Fruit fly (Drosophila melanogaster) whole organism, embryonic: ENCODE results near the gene CG18586.

ENCODE experiments used
- Abd-B ChIP-seq: fragments of 200-800 bp; sonication (Bioruptor generic); optimal IDR thresholded peaks from 2 replicates; lab custom pipeline; 2018; ENCODE audit warnings: missing biosample characterization, mild to moderate bottlenecking, missing genetic modification characterization, moderate library complexity
- CG10147 ChIP-seq: fragments of 200-800 bp; sonication (Bioruptor generic); optimal IDR thresholded peaks from 2 replicates; lab custom pipeline; 2019; ENCODE audit warnings: missing biosample characterization, mild to moderate bottlenecking, missing genetic modification characterization, moderate library complexity
- CG10543 ChIP-seq: fragments of 200-800 bp; sonication (Bioruptor generic); optimal IDR thresholded peaks from 3 replicates; lab custom pipeline; 2017; ENCODE audit warnings: missing biosample characterization, mild to moderate bottlenecking, missing genetic modification characterization, moderate library complexity
- CG10654 ChIP-seq: fragments of 200-800 bp; sonication (Bioruptor generic); optimal IDR thresholded peaks from 2 replicates; lab custom pipeline; 2016; ENCODE audit warnings: missing biosample characterization, missing genetic modification characterization
- CG11247 ChIP-seq: fragments of 200-800 bp; sonication (Bioruptor generic); IDR thresholded peaks from 2 replicates; pipeline ENCODE4 v1.3.6; 2022; ENCODE audit warnings: missing biosample characterization, missing genetic modification characterization
- CG11723 ChIP-seq: fragments of 200-800 bp; sonication (Bioruptor generic); optimal IDR thresholded peaks from 2 replicates; lab custom pipeline; 2017; ENCODE audit warnings: missing biosample characterization, mild to moderate bottlenecking, missing genetic modification characterization
- CG12219 ChIP-seq: fragments of 200-800 bp; sonication (Bioruptor generic); optimal IDR thresholded peaks from 3 replicates; lab custom pipeline; 2018; ENCODE audit warnings: missing biosample characterization, mild to moderate bottlenecking, missing genetic modification characterization
- CG12659 ChIP-seq: fragments of 200-800 bp; sonication (Bioruptor generic); optimal IDR thresholded peaks from 3 replicates; lab custom pipeline; 2017; ENCODE audit warnings: mild to moderate bottlenecking, missing biosample characterization, missing genetic modification reagents, missing genetic modification characterization
- CG14014 ChIP-seq: fragments of 200-800 bp; sonication (Bioruptor generic); IDR thresholded peaks from 2 replicates; pipeline ENCODE4 v1.3.6; 2022; ENCODE audit warnings: missing biosample characterization, missing genetic modification characterization
- CG14965 ChIP-seq: fragments of 200-800 bp; sonication (Bioruptor generic); optimal IDR thresholded peaks from 2 replicates; lab custom pipeline; 2016; ENCODE audit warnings: missing biosample characterization, missing genetic modification characterization, borderline replicate concordance
- CG1529 ChIP-seq: fragments of 200-800 bp; sonication (Bioruptor generic); optimal IDR thresholded peaks from 3 replicates; lab custom pipeline; 2018; ENCODE audit warnings: missing biosample characterization, missing genetic modification characterization
- CG17186 ChIP-seq: fragments of 200-800 bp; sonication (Bioruptor generic); optimal IDR thresholded peaks from 3 replicates; lab custom pipeline; 2017; ENCODE audit warnings: missing biosample characterization, missing genetic modification reagents, missing genetic modification characterization
- CG17361 ChIP-seq: fragments of 200-800 bp; sonication (Bioruptor generic); IDR thresholded peaks from 3 replicates; pipeline ENCODE4 v1.3.6; 2022; ENCODE audit warnings: missing biosample characterization, missing genetic modification characterization
- CG30403 ChIP-seq: fragments of 200-800 bp; sonication (Bioruptor generic); optimal IDR thresholded peaks from 3 replicates; lab custom pipeline; 2016; ENCODE audit warnings: missing biosample characterization, missing genetic modification characterization
- CG4707 ChIP-seq: fragments of 200-800 bp; sonication (Bioruptor generic); optimal IDR thresholded peaks from 2 replicates; lab custom pipeline; 2018; ENCODE audit warnings: missing biosample characterization, mild to moderate bottlenecking, missing genetic modification characterization, moderate library complexity
- CG6175 ChIP-seq: fragments of 200-800 bp; sonication (Bioruptor generic); IDR thresholded peaks from 3 replicates; pipeline ENCODE4 v1.3.6; 2022; ENCODE audit warnings: missing biosample characterization, missing genetic modification characterization
- CG6254 ChIP-seq: fragments of 200-800 bp; sonication (Bioruptor generic); optimal IDR thresholded peaks from 3 replicates; lab custom pipeline; 2017; ENCODE audit warnings: mild to moderate bottlenecking, missing biosample characterization, missing genetic modification reagents, missing genetic modification characterization
- CG7556 ChIP-seq: fragments of 200-800 bp; sonication (Bioruptor generic); optimal IDR thresholded peaks from 2 replicates; lab custom pipeline; 2017; ENCODE audit warnings: missing biosample characterization, mild to moderate bottlenecking, missing genetic modification characterization
- CG7963 ChIP-seq: fragments of 200-800 bp; sonication (Bioruptor generic); IDR thresholded peaks from 3 replicates; pipeline ENCODE4 v1.3.6; 2022; ENCODE audit warnings: missing biosample characterization, missing genetic modification characterization; ENCODE audit not compliant: partially characterized antibody
- CG8765 ChIP-seq: fragments of 200-800 bp; sonication (Bioruptor generic); IDR thresholded peaks from 2 replicates; pipeline ENCODE4 v1.3.6; 2022; ENCODE audit warnings: missing biosample characterization, missing genetic modification characterization
- D19B ChIP-seq: fragments of 200-800 bp; sonication (Bioruptor generic); optimal IDR thresholded peaks from 2 replicates; lab custom pipeline; 2017; ENCODE audit warnings: missing biosample characterization, mild to moderate bottlenecking, missing genetic modification characterization
- Dip2 ChIP-seq: fragments of 200-800 bp; sonication (Bioruptor generic); IDR thresholded peaks from 2 replicates; pipeline ENCODE4 v1.3.6; 2022; ENCODE audit warnings: missing biosample characterization, missing genetic modification characterization
- Doc2 ChIP-seq: fragments of 200-800 bp; sonication (Bioruptor generic); IDR thresholded peaks from 2 replicates; pipeline ENCODE4 v1.3.6; 2022; ENCODE audit warnings: missing biosample characterization, missing genetic modification characterization
- Doc3 ChIP-seq: fragments of 200-800 bp; sonication (Bioruptor generic); IDR thresholded peaks from 3 replicates; pipeline ENCODE4 v1.3.6; 2022; ENCODE audit warnings: missing biosample characterization, missing genetic modification characterization; ENCODE audit not compliant: partially characterized antibody
- H15 ChIP-seq: fragments of 200-800 bp; sonication (Bioruptor generic); IDR thresholded peaks from 3 replicates; pipeline ENCODE4 v1.3.6; 2022; ENCODE audit warnings: missing biosample characterization, missing genetic modification characterization
- Hand ChIP-seq: fragments of 200-800 bp; sonication (Bioruptor generic); optimal IDR thresholded peaks from 2 replicates; lab custom pipeline; 2017; ENCODE audit warnings: mild to moderate bottlenecking, missing biosample characterization, missing genetic modification reagents, missing genetic modification characterization
- HmgZ ChIP-seq: fragments of 200-800 bp; sonication (Bioruptor generic); optimal IDR thresholded peaks from 2 replicates; lab custom pipeline; 2018; ENCODE audit warnings: missing biosample characterization, mild to moderate bottlenecking, missing genetic modification characterization
- MBD-R2 ChIP-seq: fragments of 200-800 bp; sonication (Bioruptor generic); IDR thresholded peaks from 2 replicates; pipeline ENCODE4 v1.3.6; 2022; ENCODE audit warnings: missing biosample characterization, missing genetic modification characterization
- MESR4 ChIP-seq: fragments of 200-800 bp; sonication (Bioruptor generic); optimal IDR thresholded peaks from 2 replicates; lab custom pipeline; 2018; ENCODE audit warnings: missing biosample characterization, mild to moderate bottlenecking, missing genetic modification characterization, moderate library complexity
- Ssrp ChIP-seq: fragments of 200-800 bp; sonication (Bioruptor generic); optimal IDR thresholded peaks from 2 replicates; lab custom pipeline; 2018; ENCODE audit warnings: missing biosample characterization, mild to moderate bottlenecking, missing genetic modification characterization, moderate library complexity
- ase ChIP-seq: fragments of 200-800 bp; sonication (Bioruptor generic); IDR thresholded peaks from 3 replicates; pipeline ENCODE4 v1.3.6; 2022; ENCODE audit warnings: missing biosample characterization, missing genetic modification characterization
- chif ChIP-seq, 2 experiments: fragments of 200-800 bp; sonication (Bioruptor generic); optimal IDR thresholded peaks; 3 replicates each; lab custom pipeline; 2016; ENCODE audit warnings: missing biosample characterization in 2 of 2, missing genetic modification characterization in 2 of 2
- danr ChIP-seq: fragments of 200-800 bp; sonication (Bioruptor generic); IDR thresholded peaks from 2 replicates; pipeline ENCODE4 v1.3.6; 2022; ENCODE audit warnings: missing biosample characterization, missing genetic modification characterization
- disco-r ChIP-seq: fragments of 200-800 bp; sonication (Bioruptor generic); optimal IDR thresholded peaks from 2 replicates; lab custom pipeline; 2016; ENCODE audit warnings: missing biosample characterization, missing genetic modification characterization
- exex ChIP-seq: fragments of 200-800 bp; sonication (Bioruptor generic); optimal IDR thresholded peaks from 4 replicates; lab custom pipeline; 2018; ENCODE audit warnings: missing biosample characterization, mild to moderate bottlenecking, missing genetic modification characterization, moderate library complexity
- fd96Cb ChIP-seq: fragments of 200-800 bp; sonication (Bioruptor generic); optimal IDR thresholded peaks from 2 replicates; lab custom pipeline; 2018; ENCODE audit warnings: missing biosample characterization, mild to moderate bottlenecking, missing genetic modification characterization, moderate library complexity
- gsb ChIP-seq: fragments of 200-800 bp; sonication (Bioruptor generic); IDR thresholded peaks from 2 replicates; pipeline ENCODE4 v1.3.6; 2022; ENCODE audit warnings: missing biosample characterization, missing genetic modification characterization
- hth ChIP-seq: fragments of >200 bp; optimal IDR thresholded peaks from 2 replicates; lab custom pipeline; 2017; ENCODE audit warnings: inconsistent platforms
- kni ChIP-seq: fragments of 200-800 bp; sonication (Bioruptor generic); optimal IDR thresholded peaks from 3 replicates; lab custom pipeline; 2017; ENCODE audit warnings: mild to moderate bottlenecking, missing biosample characterization, missing genetic modification reagents, missing genetic modification characterization
- maf-S ChIP-seq: fragments of 200-800 bp; sonication (Bioruptor generic); optimal IDR thresholded peaks from 2 replicates; lab custom pipeline; 2016; ENCODE audit warnings: missing biosample characterization, missing genetic modification characterization
- mam ChIP-seq: fragments of 200-800 bp; sonication (Bioruptor generic); optimal IDR thresholded peaks from 3 replicates; lab custom pipeline; 2016; ENCODE audit warnings: missing biosample characterization, missing genetic modification characterization
- nau ChIP-seq: fragments of 200-800 bp; sonication (Bioruptor generic); optimal IDR thresholded peaks from 3 replicates; lab custom pipeline; 2017; ENCODE audit warnings: missing biosample characterization, mild to moderate bottlenecking, missing genetic modification characterization, missing genetic modification reagents
- nmo ChIP-seq: fragments of 200-800 bp; sonication (Bioruptor generic); optimal IDR thresholded peaks from 2 replicates; lab custom pipeline; 2018; ENCODE audit warnings: missing biosample characterization, mild to moderate bottlenecking, missing genetic modification characterization, moderate library complexity
- pzg ChIP-seq: fragments of 200-800 bp; sonication (Bioruptor generic); optimal IDR thresholded peaks from 3 replicates; lab custom pipeline; 2018; ENCODE audit warnings: missing biosample characterization, mild to moderate bottlenecking, missing genetic modification characterization, moderate library complexity
- rib ChIP-seq: fragments of 200-800 bp; sonication (Bioruptor generic); IDR thresholded peaks from 2 replicates; pipeline ENCODE4 v1.3.6; 2022; ENCODE audit warnings: missing biosample characterization, missing genetic modification characterization
- sd ChIP-seq: fragments of 200-800 bp; sonication (Bioruptor generic); optimal IDR thresholded peaks from 3 replicates; lab custom pipeline; 2018; ENCODE audit warnings: missing biosample characterization, mild to moderate bottlenecking, missing genetic modification characterization, moderate library complexity
- seq ChIP-seq: fragments of 200-800 bp; sonication (Bioruptor generic); IDR thresholded peaks from 2 replicates; pipeline ENCODE4 v1.3.6; 2022; ENCODE audit warnings: missing biosample characterization, missing genetic modification characterization
- sr ChIP-seq: fragments of 200-800 bp; sonication (Bioruptor generic); IDR thresholded peaks from 3 replicates; pipeline ENCODE4 v1.3.6; 2022; ENCODE audit warnings: missing biosample characterization, missing genetic modification characterization
- tap ChIP-seq: fragments of 200-800 bp; optimal IDR thresholded peaks from 3 replicates; lab custom pipeline; 2019; ENCODE audit warnings: missing biosample characterization, mild to moderate bottlenecking, missing genetic modification characterization, moderate library complexity
- vfl ChIP-seq: fragments of 200-800 bp; sonication (Bioruptor generic); optimal IDR thresholded peaks from 2 replicates; lab custom pipeline; 2016; ENCODE audit warnings: missing biosample characterization, missing genetic modification characterization
- vvl ChIP-seq: fragments of 200-800 bp; sonication (Bioruptor generic); IDR thresholded peaks from 2 replicates; pipeline ENCODE4 v1.3.6; 2022; ENCODE audit warnings: missing biosample characterization, missing genetic modification characterization
- wek ChIP-seq: fragments of 200-800 bp; sonication (Bioruptor generic); optimal IDR thresholded peaks from 3 replicates; lab custom pipeline; 2018; ENCODE audit warnings: missing biosample characterization, mild to moderate bottlenecking, missing genetic modification characterization, moderate library complexity

Gene CG18586

dm6 chr3L:5828684-5829083, 44.4 kb upstream of the CG18586 start (continued):
- no peak for TF ChIP-seq exex
- TF ChIP-seq pzg (GFP tag; lab: Kevin White, UChicago) = no peak
- TF ChIP-seq CG10543 (GFP tag; lab: Kevin White, UChicago) = no peak
- TF ChIP-seq nau (GFP tag; lab: Kevin White, UChicago) = no peak
- no peak for TF ChIP-seq D19B (GFP tag; lab: Kevin White, UChicago)
- no peak for TF ChIP-seq disco-r (GFP tag; lab: Kevin White, UChicago)
- TF ChIP-seq CG12219 (GFP tag; lab: Kevin White, UChicago) = no peak
- peak; percentile 22 for TF ChIP-seq fd96Cb
- peak; percentile 32 for TF ChIP-seq Ssrp (tag; lab: Kevin White, UChicago)
- TF ChIP-seq vvl (GFP tag; lab: Robert Waterston, UW) = no peak
- TF ChIP-seq CG10147 (GFP tag; lab: Kevin White, UChicago) = no peak
- peak; percentile 59 for TF ChIP-seq nmo (GFP tag; lab: Kevin White, UChicago)
- TF ChIP-seq CG11247 (GFP tag; lab: Robert Waterston, UW) = no peak
- no peak for TF ChIP-seq CG14014 (GFP tag; lab: Robert Waterston, UW)
- no peak for TF ChIP-seq ase (GFP tag; lab: Robert Waterston, UW)
- peak; percentile 16 for TF ChIP-seq Abd-B (GFP tag; lab: Kevin White, UChicago)
- no peak for TF ChIP-seq rib (GFP tag; lab: Robert Waterston, UW)
- TF ChIP-seq mam = peak; percentile 5
- TF ChIP-seq H15 (GFP tag; lab: Robert Waterston, UW) = no peak
- no peak for TF ChIP-seq Doc2 (GFP tag; lab: Robert Waterston, UW)
- TF ChIP-seq CG14965 (GFP tag; lab: Kevin White, UChicago) = no peak
- no peak for TF ChIP-seq kni
- TF ChIP-seq vfl (GFP tag; lab: Kevin White, UChicago) = no peak
- no peak for TF ChIP-seq danr (GFP tag; lab: Robert Waterston, UW)
- no peak for TF ChIP-seq chif (GFP tag; optimal IDR thresholded peaks at IDR 0.05; lab: Kevin White, UChicago)
- no peak for TF ChIP-seq CG11723 (GFP tag; lab: Kevin White, UChicago)
- no peak for TF ChIP-seq wek (GFP tag; lab: Kevin White, UChicago)
- no peak for TF ChIP-seq CG17186 (GFP tag; lab: Kevin White, UChicago)
- no peak for TF ChIP-seq sr (GFP tag; lab: Robert Waterston, UW)
- TF ChIP-seq MESR4 = no peak
- no peak for TF ChIP-seq maf-S
- no peak for TF ChIP-seq Dip2 (GFP tag; lab: Robert Waterston, UW)
- TF ChIP-seq CG7963 (GFP tag; lab: Robert Waterston, UW) = no peak
- no peak for TF ChIP-seq CG8765 (GFP tag; lab: Robert Waterston, UW)
- 0 out of 2 replicates have a peak, but pooled peaks have one; percentile 7 for TF ChIP-seq gsb
- peak; percentile 50 for TF ChIP-seq CG7556
- no peak for TF ChIP-seq CG4707
- peak; percentile 48 for TF ChIP-seq CG30403 (GFP tag; lab: Kevin White, UChicago)
- peak; percentile 9 for TF ChIP-seq CG12659
- TF ChIP-seq hth (lab: Kevin White, UChicago) = no peak
- TF ChIP-seq CG10654 (GFP tag; lab: Kevin White, UChicago) = no peak
- peak; percentile 10 for TF ChIP-seq CG6254 (GFP tag; lab: Kevin White, UChicago)
- no peak for TF ChIP-seq tap (tag; lab: Kevin White, UChicago)
- no peak for TF ChIP-seq HmgZ (tag; lab: Kevin White, UChicago)
- TF ChIP-seq CG1529 (GFP tag; lab: Kevin White, UChicago) = peak; percentile 19
- TF ChIP-seq seq (GFP tag; lab: Robert Waterston, UW) = 0 out of 2 replicates have a peak, but pooled peaks have one; percentile 14
- no peak for TF ChIP-seq Doc3 (GFP tag; lab: Robert Waterston, UW)
- no peak for TF ChIP-seq MBD-R2 (GFP tag; lab: Robert Waterston, UW)
- no peak for TF ChIP-seq Hand (GFP tag; lab: Kevin White, UChicago)
- no peak for TF ChIP-seq CG6175 (GFP tag; lab: Robert Waterston, UW)
- no peak for TF ChIP-seq sd (tag; lab: Kevin White, UChicago)
- peak; percentile 70; the same call in 2 of the 3 replicates for TF ChIP-seq CG17361 (GFP tag; lab: Robert Waterston, UW)
